Fruit fly (Drosophila melanogaster) whole organism, wandering third instar larva: ENCODE measurements around the gene CG32112.

Experiments
- Abd-B ChIP-seq: fragments of >200 bp; optimal IDR thresholded peaks from 2 replicates; lab custom pipeline; 2017; ENCODE audit warnings: missing biosample characterization, missing genetic modification characterization
- CG32264 ChIP-seq: fragments of 200-800 bp; sonication (Bioruptor generic); optimal IDR thresholded peaks from 2 replicates; lab custom pipeline; 2016; ENCODE audit warnings: missing biosample characterization, missing genetic modification characterization
- CG9705 ChIP-seq: fragments of 200-800 bp; sonication (Bioruptor generic); optimal IDR thresholded peaks from 2 replicates; lab custom pipeline; 2018; ENCODE audit warnings: missing biosample characterization, mild to moderate bottlenecking, missing genetic modification characterization
- CrebA ChIP-seq: fragments of 200-800 bp; sonication (Bioruptor generic); optimal IDR thresholded peaks from 2 replicates; lab custom pipeline; 2016; ENCODE audit warnings: missing biosample characterization, mild to moderate bottlenecking, missing genetic modification characterization, borderline replicate concordance
- Dfd ChIP-seq: fragments of >200 bp; optimal IDR thresholded peaks from 2 replicates; lab custom pipeline; 2017; ENCODE audit warnings: missing biosample characterization, missing genetic modification characterization
- GATAd ChIP-seq: sonication (Bioruptor generic); optimal IDR thresholded peaks from 2 replicates; lab custom pipeline; 2016; ENCODE audit warnings: missing biosample characterization, missing genetic modification characterization
- HLH106 ChIP-seq: fragments of 200-800 bp; optimal IDR thresholded peaks from 3 replicates; lab custom pipeline; 2019; ENCODE audit warnings: missing biosample characterization, mild to moderate bottlenecking, missing genetic modification characterization, moderate library complexity
- Hnf4 ChIP-seq: fragments of 200-800 bp; sonication (Bioruptor generic); optimal IDR thresholded peaks from 2 replicates; lab custom pipeline; 2016; ENCODE audit warnings: missing biosample characterization, mild to moderate bottlenecking, missing genetic modification characterization
- Hr78 ChIP-seq: fragments of >200 bp; optimal IDR thresholded peaks from 2 replicates; lab custom pipeline; 2017; ENCODE audit warnings: missing biosample characterization, missing genetic modification characterization
- Jra ChIP-seq: sonication (Bioruptor generic); optimal IDR thresholded peaks from 2 replicates; lab custom pipeline; 2016; ENCODE audit warnings: missing biosample characterization, missing genetic modification characterization
- Mio ChIP-seq: sonication (Bioruptor generic); optimal IDR thresholded peaks from 2 replicates; lab custom pipeline; 2016; ENCODE audit warnings: missing biosample characterization, missing genetic modification characterization
- Myc ChIP-seq: fragments of >200 bp; optimal IDR thresholded peaks from 2 replicates; lab custom pipeline; 2017
- N ChIP-seq: fragments of >200 bp; optimal IDR thresholded peaks from 2 replicates; lab custom pipeline; 2018; ENCODE audit warnings: missing biosample characterization, missing external identifiers, missing genetic modification characterization
- OdsH ChIP-seq: fragments of 200-800 bp; sonication (Bioruptor generic); optimal IDR thresholded peaks from 2 replicates; lab custom pipeline; 2016; ENCODE audit warnings: missing biosample characterization, mild to moderate bottlenecking, missing genetic modification characterization
- Rel ChIP-seq, 2 experiments: fragments of 200-800 bp; sonication (Bioruptor generic) in 1 of 2; optimal IDR thresholded peaks; 2 replicates in 1 of 2; 3 replicates in 1 of 2; lab custom pipeline; 2016 to 2019; ENCODE audit warnings: mild to moderate bottlenecking in 2 of 2, missing biosample characterization in 2 of 2, missing genetic modification characterization in 2 of 2, moderate library complexity in 1 of 2
- Sp1 ChIP-seq: fragments of 200-800 bp; sonication (Bioruptor generic); optimal IDR thresholded peaks from 3 replicates; lab custom pipeline; 2019; ENCODE audit warnings: missing biosample characterization, mild to moderate bottlenecking, missing genetic modification characterization, moderate library complexity
- Vsx2 ChIP-seq: fragments of 200-300, 225-300 bp; sonication (Bioruptor generic); optimal IDR thresholded peaks from 2 replicates; lab custom pipeline; 2018; ENCODE audit warnings: missing biosample characterization, missing genetic modification characterization; ENCODE audit not compliant: partially characterized antibody
- br ChIP-seq: fragments of 200-800 bp; sonication (Bioruptor generic); optimal IDR thresholded peaks from 2 replicates; lab custom pipeline; 2016; ENCODE audit warnings: missing biosample characterization, missing genetic modification characterization
- brk ChIP-seq: fragments of 200-800 bp; sonication (Bioruptor generic); optimal IDR thresholded peaks from 2 replicates; lab custom pipeline; 2016; ENCODE audit warnings: missing biosample characterization, mild to moderate bottlenecking, missing genetic modification characterization
- dl ChIP-seq, 2 experiments: fragments of 175-275, 200-275 bp in 1 of 2; fragments of 200-275 bp in 1 of 2; sonication (Bioruptor generic); optimal IDR thresholded peaks; lab custom pipeline; 2018; ENCODE audit warnings: mild to moderate bottlenecking in 2 of 2, missing biosample characterization in 2 of 2, missing genetic modification characterization in 2 of 2, moderate library complexity in 2 of 2; ENCODE audit not compliant: partially characterized antibody in 2 of 2, insufficient read depth in 1 of 2
- dmrt93B ChIP-seq: fragments of 200-800 bp; sonication (Bioruptor generic); optimal IDR thresholded peaks from 2 replicates; lab custom pipeline; 2018; ENCODE audit warnings: missing biosample characterization, mild to moderate bottlenecking, missing genetic modification characterization
- dsf ChIP-seq: sonication (Bioruptor generic); optimal IDR thresholded peaks from 2 replicates; lab custom pipeline; 2016; ENCODE audit warnings: missing biosample characterization, missing genetic modification characterization, borderline replicate concordance
- ey ChIP-seq: fragments of 200-800 bp; sonication (Bioruptor generic); optimal IDR thresholded peaks from 2 replicates; lab custom pipeline; 2016; ENCODE audit warnings: missing biosample characterization, missing genetic modification characterization
- foxo ChIP-seq, 2 experiments: fragments of 200-800 bp; sonication (Bioruptor generic); optimal IDR thresholded peaks; 2 replicates in 1 of 2; 3 replicates in 1 of 2; lab custom pipeline; 2016 to 2017; ENCODE audit warnings: missing biosample characterization in 2 of 2, missing genetic modification characterization in 2 of 2
- fru ChIP-seq: fragments of 200-800 bp; sonication (Bioruptor generic); optimal IDR thresholded peaks from 3 replicates; lab custom pipeline; 2016; ENCODE audit warnings: missing biosample characterization, mild to moderate bottlenecking, missing genetic modification characterization
- h ChIP-seq: fragments of 200-800 bp; sonication (Bioruptor generic); optimal IDR thresholded peaks from 3 replicates; lab custom pipeline; 2016; ENCODE audit warnings: missing biosample characterization, mild to moderate bottlenecking, missing genetic modification characterization
- jim ChIP-seq: fragments of 175-275, 200-325 bp; sonication (Bioruptor generic); optimal IDR thresholded peaks from 2 replicates; lab custom pipeline; 2016; ENCODE audit warnings: missing biosample characterization, mild to moderate bottlenecking, missing genetic modification characterization
- lola ChIP-seq: fragments of >200 bp; optimal IDR thresholded peaks from 2 replicates; lab custom pipeline; 2017; ENCODE audit warnings: missing biosample characterization, missing genetic modification characterization
- pan ChIP-seq: fragments of >200 bp; optimal IDR thresholded peaks from 2 replicates; lab custom pipeline; 2017
- sage ChIP-seq: fragments of 200-800 bp; sonication (Bioruptor generic); optimal IDR thresholded peaks from 2 replicates; lab custom pipeline; 2016; ENCODE audit warnings: missing biosample characterization, mild to moderate bottlenecking, missing genetic modification characterization
- sv ChIP-seq: fragments of 200-800 bp; sonication (Bioruptor generic); optimal IDR thresholded peaks from 3 replicates; lab custom pipeline; 2016; ENCODE audit warnings: missing biosample characterization, missing genetic modification characterization
- tai ChIP-seq: sonication (Bioruptor generic); optimal IDR thresholded peaks from 2 replicates; lab custom pipeline; 2016; ENCODE audit warnings: missing biosample characterization, missing genetic modification characterization
- woc ChIP-seq: sonication (Bioruptor generic); optimal IDR thresholded peaks from 2 replicates; lab custom pipeline; 2016; ENCODE audit warnings: missing biosample characterization, mild to moderate bottlenecking, missing genetic modification characterization

Gene CG32112

dm6 chr3L:12727212-12727611 lies 14.3 kb upstream of the CG32112 start:
- TF ChIP-seq Jra (no peak), foxo (GFP tag; optimal IDR thresholded peaks at IDR 0.05; lab: Kevin White, UChicago) (no peak), CG32264 (GFP tag; lab: Kevin White, UChicago) (no peak)

- TF ChIP-seq brk (GFP tag; lab: Kevin White, UChicago) (no peak), Sp1 (no peak), N (GFP tag; lab: Kevin White, UChicago) (no peak), OdsH (GFP tag; lab: Kevin White, UChicago) (no peak), sv (GFP tag; lab: Kevin White, UChicago) (no peak), dsf (no peak), tai (GFP tag; lab: Kevin White, UChicago) (no peak), Myc (lab: Kevin White, UChicago) (no peak), Hnf4 (GFP tag; lab: Kevin White, UChicago) (no peak), lola (GFP tag; lab: Kevin White, UChicago) (no peak)
Measured at dm6 chr3L:12729601-12730000, 11.9 kb upstream of the CG32112 start.

dm6 chr3L:12732742-12733141 lies 8.8 kb upstream of the CG32112 start:
- no peak for TF ChIP-seq Abd-B (GFP tag; lab: Kevin White, UChicago)
- TF ChIP-seq Vsx2 (GFP tag; lab: Kevin White, UChicago): peak; percentile 5
- no peak for TF ChIP-seq Sp1

- TF ChIP-seq CrebA: no peak
- no peak for TF ChIP-seq Hnf4 (GFP tag; lab: Kevin White, UChicago)
- TF ChIP-seq Abd-B (GFP tag; lab: Kevin White, UChicago): no peak
- peak; percentile 8 for TF ChIP-seq brk (GFP tag; lab: Kevin White, UChicago)
- no peak for TF ChIP-seq GATAd
- TF ChIP-seq woc (GFP tag; lab: Kevin White, UChicago): peak; percentile 55
- no peak for TF ChIP-seq ey (GFP tag; lab: Kevin White, UChicago)
Measured at dm6 chr3L:12734550-12735012, 6.9 kb upstream of the CG32112 start, which contains the start of the genes SmD1 and Ptp69D. SmD1 (minus strand) TSS chr3L:12734611. Ptp69D (plus strand) TSS chr3L:12734945.

- TF ChIP-seq Mio (GFP tag; lab: Kevin White, UChicago) (no peak), Vsx2 (GFP tag; lab: Kevin White, UChicago) (no peak), jim (GFP tag; lab: Kevin White, UChicago) (no peak), N (GFP tag; lab: Kevin White, UChicago) (no peak), fru (no peak), tai (GFP tag; lab: Kevin White, UChicago) (no peak), sv (GFP tag; lab: Kevin White, UChicago) (no peak), brk (GFP tag; lab: Kevin White, UChicago) (no peak), foxo (GFP tag; optimal IDR thresholded peaks at IDR 0.05; lab: Kevin White, UChicago) (no peak), CG32264 (GFP tag; lab: Kevin White, UChicago) (no peak), Rel (GFP tag; optimal IDR thresholded peaks at IDR 0.05; lab: Kevin White, UChicago) (no peak), Rel (tag; optimal IDR thresholded peaks at IDR 0.05; lab: Kevin White, UChicago) (no peak), HLH106 (no peak)
- TF ChIP-seq, all 38 proteins: peak for 0
Measured at dm6 chr3L:12735707-12736106, 5.8 kb upstream of the CG32112 start.

- TF ChIP-seq pan (no peak), sage (GFP tag; lab: Kevin White, UChicago) (peak; percentile 26)
Measured at dm6 chr3L:12745121-12745770, 3.7 kb downstream of the CG32112 start, which contains the start of gene CG32109. CG32109 (plus strand) TSS chr3L:12745344.

dm6 chr3L:12746241-12746640 lies 4.7 kb downstream of the CG32112 start:
- TF ChIP-seq HLH106 (no peak), Hr78 (GFP tag; lab: Kevin White, UChicago) (no peak), CrebA (no peak), Vsx2 (GFP tag; lab: Kevin White, UChicago) (no peak), dl (GFP tag; optimal IDR thresholded peaks at IDR 0.05; lab: Kevin White, UChicago; ENCODE audit: insufficient read depth in 1 of 2, partially characterized antibody in 2 of 2) (no peak), Rel (GFP tag; optimal IDR thresholded peaks at IDR 0.05; lab: Kevin White, UChicago) (no peak), Rel (tag; optimal IDR thresholded peaks at IDR 0.05; lab: Kevin White, UChicago) (no peak), CG9705 (no peak), h (no peak), dsf (no peak), Abd-B (GFP tag; lab: Kevin White, UChicago) (no peak), tai (GFP tag; lab: Kevin White, UChicago) (no peak), sv (GFP tag; lab: Kevin White, UChicago) (no peak), sage (GFP tag; lab: Kevin White, UChicago) (no peak), pan (no peak), br (GFP tag; lab: Kevin White, UChicago) (no peak), N (GFP tag; lab: Kevin White, UChicago) (no peak), woc (GFP tag; lab: Kevin White, UChicago) (no peak), brk (GFP tag; lab: Kevin White, UChicago) (no peak), Dfd (no peak), dmrt93B (GFP tag; lab: Kevin White, UChicago) (no peak)
